Worm (Caenorhabditis elegans) whole organism, L4/young adult: ENCODE measurements around the gene T22B2.1.
A peak's percentile ranks its signal among the peaks of the same experiment; 100 is the strongest.

ENCODE experiments used
- W03F9.2 ChIP-seq: fragments of 150-350 bp; optimal IDR thresholded peaks from 2 replicates; lab custom pipeline; 2014; ENCODE audit warnings: missing biosample characterization, missing genetic modification characterization
- him-1 ChIP-seq: sonication (generic microtip); optimal IDR thresholded peaks from 2 replicates; lab custom pipeline; 2016; ENCODE audit warnings: missing genotype, missing genetic modification reagents, missing genetic modification characterization, missing compliant biosample characterization

ce11 chrX:3898255-3899177 lies 27.4 kb upstream of the T22B2.1 start:
- TF ChIP-seq him-1 (tag; lab: Kevin White, UChicago) (peak; percentile 8), W03F9.2 (no peak)
